Fruit fly (Drosophila melanogaster) whole organism, prepupa: ENCODE data around the gene emc.

ENCODE experiments used
- Blimp-1 ChIP-seq: fragments of 200-800 bp; sonication (Bioruptor generic); optimal IDR thresholded peaks from 3 replicates; lab custom pipeline; 2017; ENCODE audit warnings: missing biosample characterization, missing genetic modification characterization, mild to moderate bottlenecking, moderate library complexity, missing genetic modification reagents
- CG10631 ChIP-seq: fragments of 200-800 bp; sonication (Bioruptor generic); optimal IDR thresholded peaks from 2 replicates; lab custom pipeline; 2016; ENCODE audit warnings: missing biosample characterization, missing genetic modification characterization
- CG11294 ChIP-seq: fragments of 200-800 bp; sonication (Bioruptor generic); IDR thresholded peaks from 2 replicates; pipeline ENCODE4 v1.3.6; 2022; ENCODE audit warnings: missing biosample characterization, missing genetic modification characterization
- CG11902 ChIP-seq: fragments of 200-800 bp; sonication (Bioruptor generic); optimal IDR thresholded peaks from 3 replicates; lab custom pipeline; 2016; ENCODE audit warnings: missing biosample characterization, missing genetic modification characterization
- CG15336 ChIP-seq: fragments of 200-800 bp; sonication (Bioruptor generic); IDR thresholded peaks from 2 replicates; pipeline ENCODE4 v1.3.6; 2022; ENCODE audit warnings: missing biosample characterization, missing genetic modification characterization
- CG1621 ChIP-seq: fragments of 200-800 bp; sonication (Bioruptor generic); optimal IDR thresholded peaks from 3 replicates; lab custom pipeline; 2018; ENCODE audit warnings: missing biosample characterization, mild to moderate bottlenecking, missing genetic modification characterization
- CG16779 ChIP-seq: fragments of 200-800 bp; sonication (Bioruptor generic); optimal IDR thresholded peaks from 3 replicates; lab custom pipeline; 2017; ENCODE audit warnings: missing biosample characterization, mild to moderate bottlenecking, missing genetic modification characterization
- CG3032 ChIP-seq: fragments of 200-800 bp; optimal IDR thresholded peaks from 2 replicates; lab custom pipeline; 2019; ENCODE audit warnings: missing biosample characterization, mild to moderate bottlenecking, missing genetic modification characterization, moderate library complexity
- CG31627 ChIP-seq: fragments of 200-800 bp; sonication (Bioruptor generic); optimal IDR thresholded peaks from 3 replicates; lab custom pipeline; 2016; ENCODE audit warnings: missing biosample characterization, missing genetic modification characterization
- CG32006 ChIP-seq: fragments of 200-800 bp; sonication (Bioruptor generic); optimal IDR thresholded peaks from 3 replicates; lab custom pipeline; 2017; ENCODE audit warnings: missing biosample characterization, mild to moderate bottlenecking, missing genetic modification characterization
- CG3919 ChIP-seq: fragments of 200-800 bp; sonication (Bioruptor generic); optimal IDR thresholded peaks from 3 replicates; lab custom pipeline; 2016; ENCODE audit warnings: missing biosample characterization, missing genetic modification characterization
- CG6276 ChIP-seq: fragments of 200-800 bp; sonication (Bioruptor generic); optimal IDR thresholded peaks from 2 replicates; lab custom pipeline; 2017; ENCODE audit warnings: missing biosample characterization, mild to moderate bottlenecking, missing genetic modification characterization
- CG6792 ChIP-seq: fragments of 200-800 bp; sonication (Bioruptor generic); optimal IDR thresholded peaks from 3 replicates; lab custom pipeline; 2016; ENCODE audit warnings: missing biosample characterization, missing genetic modification characterization
- CG6808 ChIP-seq: fragments of 200-800 bp; sonication (Bioruptor generic); optimal IDR thresholded peaks from 3 replicates; lab custom pipeline; 2017; ENCODE audit warnings: missing biosample characterization, missing genetic modification characterization, mild to moderate bottlenecking, moderate library complexity, missing genetic modification reagents
- CG8119 ChIP-seq: fragments of 200-800 bp; sonication (Bioruptor generic); IDR thresholded peaks from 3 replicates; pipeline ENCODE4 v1.3.6; 2022; ENCODE audit warnings: missing biosample characterization, missing genetic modification characterization
- CG8319 ChIP-seq: fragments of 200-800 bp; sonication (Bioruptor generic); optimal IDR thresholded peaks from 3 replicates; lab custom pipeline; 2016; ENCODE audit warnings: missing biosample characterization, missing genetic modification characterization
- CG9139 ChIP-seq: fragments of 200-800 bp; sonication (Bioruptor generic); optimal IDR thresholded peaks from 3 replicates; lab custom pipeline; 2017; ENCODE audit warnings: missing biosample characterization, mild to moderate bottlenecking, missing genetic modification characterization
- Eip75B ChIP-seq: fragments of 200-800 bp; sonication (Bioruptor generic); optimal IDR thresholded peaks from 3 replicates; lab custom pipeline; 2016; ENCODE audit warnings: missing biosample characterization, missing genetic modification characterization
- Eip78C ChIP-seq: fragments of 200-800 bp; sonication (Bioruptor generic); peaks from one replicate; lab custom pipeline; 2016; ENCODE audit warnings: missing biosample characterization, missing genetic modification characterization
- Eip93F ChIP-seq: fragments of 200-800 bp; sonication (Bioruptor generic); optimal IDR thresholded peaks from 2 replicates; lab custom pipeline; 2016; ENCODE audit warnings: missing biosample characterization, mild to moderate bottlenecking, missing genetic modification characterization
- Ets96B ChIP-seq: fragments of 200-800 bp; optimal IDR thresholded peaks from 2 replicates; lab custom pipeline; 2019; ENCODE audit warnings: missing biosample characterization, mild to moderate bottlenecking, missing genetic modification characterization, moderate library complexity
- Gug ChIP-seq: fragments of 200-800 bp; sonication (Bioruptor generic); IDR thresholded peaks from 2 replicates; pipeline ENCODE4 v1.3.6; 2022; ENCODE audit warnings: missing biosample characterization, missing genetic modification characterization
- Hr38 ChIP-seq: sonication (Bioruptor generic); optimal IDR thresholded peaks from 2 replicates; lab custom pipeline; 2016; ENCODE audit warnings: missing biosample characterization, missing genetic modification characterization
- Hr39 ChIP-seq: fragments of 200-800 bp; sonication (Bioruptor generic); optimal IDR thresholded peaks from 2 replicates; lab custom pipeline; 2016; ENCODE audit warnings: missing biosample characterization, missing genetic modification characterization
- Hr4 ChIP-seq: fragments of 200-800 bp; sonication (Bioruptor generic); optimal IDR thresholded peaks from 3 replicates; lab custom pipeline; 2016; ENCODE audit warnings: missing biosample characterization, missing genetic modification characterization
- Met ChIP-seq: fragments of 200-800 bp; sonication (Bioruptor generic); optimal IDR thresholded peaks from 3 replicates; lab custom pipeline; 2016; ENCODE audit warnings: missing biosample characterization, missing genetic modification characterization
- OdsH ChIP-seq: fragments of 200-800 bp; sonication (Bioruptor generic); optimal IDR thresholded peaks from 3 replicates; lab custom pipeline; 2016; ENCODE audit warnings: missing biosample characterization, missing genetic modification characterization
- Smox ChIP-seq: fragments of 200-800 bp; sonication (Bioruptor generic); optimal IDR thresholded peaks from 3 replicates; lab custom pipeline; 2016; ENCODE audit warnings: missing biosample characterization, missing genetic modification characterization
- Sox102F ChIP-seq: fragments of 200-800 bp; sonication (Bioruptor generic); optimal IDR thresholded peaks from 2 replicates; lab custom pipeline; 2016; ENCODE audit warnings: missing biosample characterization, mild to moderate bottlenecking, missing genetic modification characterization
- achi ChIP-seq: fragments of 200-800 bp; sonication (Bioruptor generic); optimal IDR thresholded peaks from 3 replicates; lab custom pipeline; 2016; ENCODE audit warnings: missing biosample characterization, missing genetic modification characterization
- acj6 ChIP-seq: fragments of 200-800 bp; sonication (Bioruptor generic); optimal IDR thresholded peaks from 3 replicates; lab custom pipeline; 2016; ENCODE audit warnings: missing biosample characterization, missing genetic modification characterization
- cyc ChIP-seq: fragments of 200-800 bp; sonication (Bioruptor generic); optimal IDR thresholded peaks from 3 replicates; lab custom pipeline; 2016; ENCODE audit warnings: missing biosample characterization, missing genetic modification characterization
- dac ChIP-seq: fragments of 200-800 bp; sonication (Bioruptor generic); optimal IDR thresholded peaks from 2 replicates; lab custom pipeline; 2017; ENCODE audit warnings: missing biosample characterization, mild to moderate bottlenecking, missing genetic modification characterization
- dsx ChIP-seq: fragments of 200-800 bp; optimal IDR thresholded peaks from 3 replicates; lab custom pipeline; 2019; ENCODE audit warnings: missing biosample characterization, mild to moderate bottlenecking, missing genetic modification characterization, moderate library complexity; ENCODE audit not compliant: poor library complexity, severe bottlenecking
- eg ChIP-seq: fragments of 200-800 bp; sonication (Bioruptor generic); IDR thresholded peaks from 3 replicates; pipeline ENCODE4 v1.3.6; 2022; ENCODE audit warnings: missing biosample characterization, missing genetic modification characterization
- fd59A ChIP-seq: fragments of 200-800 bp; sonication (Bioruptor generic); optimal IDR thresholded peaks from 2 replicates; lab custom pipeline; 2017; ENCODE audit warnings: missing biosample characterization, mild to moderate bottlenecking, missing genetic modification characterization, missing genetic modification reagents
- lz ChIP-seq: fragments of 200-800 bp; sonication (Bioruptor generic); optimal IDR thresholded peaks from 3 replicates; lab custom pipeline; 2016; ENCODE audit warnings: missing biosample characterization, missing genetic modification characterization
- salr ChIP-seq, 2 experiments: fragments of 200-800 bp; sonication (Bioruptor generic); optimal IDR thresholded peaks; 3 replicates each; lab custom pipeline; 2016 to 2018; ENCODE audit warnings: missing biosample characterization in 2 of 2, missing genetic modification characterization in 2 of 2, mild to moderate bottlenecking in 1 of 2
- spab ChIP-seq: fragments of 200-800 bp; sonication (Bioruptor generic); optimal IDR thresholded peaks from 2 replicates; lab custom pipeline; 2017; ENCODE audit warnings: missing biosample characterization, mild to moderate bottlenecking, missing genetic modification characterization, missing genetic modification reagents
- ss ChIP-seq, 2 experiments: fragments of 200-800 bp; sonication (Bioruptor generic); optimal IDR thresholded peaks; 2 replicates in 1 of 2; 3 replicates in 1 of 2; lab custom pipeline; 2017 to 2018; ENCODE audit warnings: mild to moderate bottlenecking in 2 of 2, missing biosample characterization in 2 of 2, missing genetic modification characterization in 2 of 2, moderate library complexity in 1 of 2
- vri ChIP-seq: fragments of 200-800 bp; sonication (Bioruptor generic); optimal IDR thresholded peaks from 3 replicates; lab custom pipeline; 2016; ENCODE audit warnings: missing biosample characterization, mild to moderate bottlenecking, missing genetic modification characterization

emc gene

DNA sequence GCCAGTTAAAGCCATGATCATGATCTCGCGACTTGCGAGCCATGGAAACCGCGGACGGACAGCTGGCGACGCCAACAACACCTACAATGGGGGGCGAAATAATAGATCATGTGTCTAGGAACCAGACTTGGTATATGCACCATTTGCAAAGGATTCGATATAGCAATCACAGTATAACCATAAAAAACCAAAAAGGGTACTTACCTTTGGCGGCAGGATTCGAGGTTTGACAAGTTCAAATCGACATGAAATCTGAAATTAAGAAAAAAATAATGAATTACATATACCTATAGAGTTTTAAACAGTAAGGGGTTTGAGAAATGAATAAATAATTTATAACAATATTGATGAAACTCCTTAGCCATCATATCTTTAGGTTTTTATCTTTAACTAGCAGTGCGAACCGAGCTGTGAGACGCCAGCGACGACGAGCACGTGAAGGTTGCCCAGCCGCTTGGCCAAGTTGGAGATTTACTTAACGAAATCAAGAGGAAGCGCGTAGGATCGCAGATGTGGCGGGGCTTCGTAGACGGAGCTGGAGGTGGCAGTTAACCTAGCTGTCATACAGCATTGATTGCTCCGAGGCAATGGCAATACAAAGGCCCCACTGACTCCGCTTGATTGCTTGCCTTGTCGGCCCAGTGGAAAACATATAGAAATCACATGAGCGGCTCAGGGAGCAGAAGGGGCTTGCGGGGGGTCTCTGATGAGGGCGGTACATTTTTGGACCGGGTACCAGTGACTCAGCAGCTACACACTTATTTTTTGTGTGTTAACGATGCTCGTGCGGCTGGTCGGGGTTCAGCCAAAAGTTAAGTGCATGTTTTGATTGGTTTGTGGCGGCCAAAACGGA is 15.1 kb upstream of the emc start (continued):
- TF ChIP-seq CG10631 (peak; percentile 89), Blimp-1 (GFP tag; lab: Kevin White, UChicago) (no peak), CG11902 (GFP tag; lab: Kevin White, UChicago) (no peak), CG16779 (tag; lab: Kevin White, UChicago) (peak; percentile 76), CG31627 (GFP tag; lab: Kevin White, UChicago) (no peak), CG3919 (GFP tag; lab: Kevin White, UChicago) (peak; percentile 72), Eip75B (GFP tag; lab: Kevin White, UChicago) (peak; percentile 79), Met (GFP tag; lab: Kevin White, UChicago) (no peak), Smox (no peak), CG6808 (GFP tag; lab: Kevin White, UChicago) (peak; percentile 83), cyc (no peak), eg (GFP tag; lab: Robert Waterston, UW) (peak; percentile 48; the same call in 2 of the 3 replicates), achi (GFP tag; lab: Kevin White, UChicago) (peak; percentile 73), Gug (GFP tag; lab: Robert Waterston, UW) (peak; percentile 13; the same call in 1 of the 2 replicates), CG8319 (peak; percentile 40), Eip78C (peak; percentile 86), Hr39 (no peak), vri (no peak), dsx (peak; percentile 51), CG32006 (GFP tag; lab: Kevin White, UChicago) (peak; percentile 88), CG9139 (peak; percentile 35), Ets96B (tag; lab: Kevin White, UChicago) (peak; percentile 74), fd59A (GFP tag; lab: Kevin White, UChicago) (peak; percentile 88), dac (GFP tag; lab: Kevin White, UChicago) (peak; percentile 67), spab (GFP tag; lab: Kevin White, UChicago) (peak; percentile 81), ss (GFP tag; optimal IDR thresholded peaks at IDR 0.05; lab: Kevin White, UChicago) (peak; percentile 36 to 72), CG8119 (GFP tag; lab: Robert Waterston, UW) (peak; percentile 77), Hr38 (no peak), lz (GFP tag; lab: Kevin White, UChicago) (no peak), CG6276 (GFP tag; lab: Kevin White, UChicago) (peak; percentile 48), CG1621 (tag; lab: Kevin White, UChicago) (peak; percentile 35), salr (GFP tag; optimal IDR thresholded peaks at IDR 0.05; lab: Kevin White, UChicago) (peak; percentile 54 to 81), Hr4 (peak; percentile 69), CG6792 (GFP tag; lab: Kevin White, UChicago) (peak; percentile 79), CG11294 (GFP tag; lab: Robert Waterston, UW) (peak; percentile 8; the same call in 1 of the 2 replicates), CG3032 (tag; lab: Kevin White, UChicago) (peak; percentile 84), acj6 (GFP tag; lab: Kevin White, UChicago) (peak; percentile 70), Sox102F (GFP tag; lab: Kevin White, UChicago) (no peak), CG15336 (GFP tag; lab: Robert Waterston, UW) (peak; percentile 73), OdsH (peak; percentile 76), Eip93F (GFP tag; lab: Kevin White, UChicago) (no peak)
